Worm (Caenorhabditis elegans) whole organism, young adult: ENCODE results near the gene fbxa-99.
"Not testable (repeated sequence)": the region's sequence is repeated elsewhere in the genome, so short reads cannot be mapped to it uniquely, and the experiment has no call there.

Experiments
- F10E7.11 ChIP-seq: sonication (generic microtip); optimal IDR thresholded peaks from 2 replicates; lab custom pipeline; 2017; ENCODE audit warnings: mild to moderate bottlenecking, missing genetic modification characterization, moderate library complexity, missing compliant biosample characterization
- F23B12.7 ChIP-seq: sonication (generic microtip); optimal IDR thresholded peaks from 2 replicates; lab custom pipeline; 2017; ENCODE audit warnings: missing genetic modification characterization, mild to moderate bottlenecking, missing compliant biosample characterization, antibody characterized with exemption, moderate library complexity; ENCODE audit not compliant: insufficient read depth
- F57A8.1 ChIP-seq: fragments of 200-800 bp; sonication (Bioruptor generic); optimal IDR thresholded peaks from 2 replicates; lab custom pipeline; 2018; ENCODE audit warnings: mild to moderate bottlenecking, missing genetic modification characterization, moderate library complexity, missing compliant biosample characterization
- K12H6.12 ChIP-seq: fragments of 200-800 bp; sonication (Bioruptor generic); optimal IDR thresholded peaks from 2 replicates; lab custom pipeline; 2018; ENCODE audit warnings: mild to moderate bottlenecking, missing genetic modification characterization, missing compliant biosample characterization
- Y53F4B.3 ChIP-seq: fragments of 200-800 bp; sonication (Bioruptor generic); IDR thresholded peaks from 2 replicates; pipeline ENCODE4 v1.3.6; 2022; ENCODE audit warnings: missing genetic modification reagents, missing genetic modification characterization, missing compliant biosample characterization
- Y53G8AR.9 ChIP-seq: fragments of 200-800 bp; sonication (Bioruptor generic); conservative IDR thresholded peaks from 2 replicates; pipeline ENCODE4 v1.3.6; 2022; ENCODE audit warnings: missing genetic modification reagents, missing genetic modification characterization, missing compliant biosample characterization
- aptf-3 ChIP-seq: fragments of 200-800 bp; sonication (Bioruptor generic); IDR thresholded peaks from 2 replicates; pipeline ENCODE4 v1.3.6; 2022; ENCODE audit warnings: missing genetic modification characterization, missing compliant biosample characterization
- atf-7 ChIP-seq: sonication (generic microtip); optimal IDR thresholded peaks from 2 replicates; lab custom pipeline; 2017; ENCODE audit warnings: mild to moderate bottlenecking, missing genetic modification characterization, missing compliant biosample characterization
- attf-5 ChIP-seq: fragments of 200-800 bp; sonication (Bioruptor generic); optimal IDR thresholded peaks from 2 replicates; lab custom pipeline; 2018; ENCODE audit warnings: mild to moderate bottlenecking, missing genetic modification characterization, missing compliant biosample characterization
- attf-6 ChIP-seq: fragments of 200-800 bp; sonication (Bioruptor generic); IDR thresholded peaks from 2 replicates; pipeline ENCODE4 v1.3.6; 2022; ENCODE audit warnings: missing genetic modification reagents, missing genetic modification characterization, missing compliant biosample characterization
- bed-2 ChIP-seq: fragments of 200-800 bp; sonication (Bioruptor generic); IDR thresholded peaks from 2 replicates; pipeline ENCODE4 v1.3.6; 2022; ENCODE audit warnings: missing genetic modification reagents, missing genetic modification characterization, missing compliant biosample characterization
- cebp-2 ChIP-seq: fragments of 200-800 bp; sonication (Bioruptor generic); IDR thresholded peaks from 2 replicates; pipeline ENCODE4 v1.3.6; 2022; ENCODE audit warnings: missing genetic modification characterization, missing compliant biosample characterization
- dox-1 ChIP-seq: fragments of 200-800 bp; sonication (Bioruptor generic); IDR thresholded peaks from 2 replicates; pipeline ENCODE4 v1.3.6; 2022; ENCODE audit warnings: missing genetic modification reagents, missing genetic modification characterization, missing compliant biosample characterization
- efl-1 ChIP-seq: fragments of 150-350 bp; optimal IDR thresholded peaks from 2 replicates; lab custom pipeline; 2014; ENCODE audit warnings: missing biosample characterization, missing genetic modification reagents, missing genetic modification characterization
- egrh-3 ChIP-seq: fragments of 200-800 bp; sonication (Bioruptor generic); IDR thresholded peaks from 2 replicates; pipeline ENCODE4 v1.3.6; 2022; ENCODE audit warnings: missing genetic modification reagents, missing genetic modification characterization, missing compliant biosample characterization
- ets-4 ChIP-seq: fragments of 200-800 bp; sonication (Bioruptor generic); optimal IDR thresholded peaks from 2 replicates; lab custom pipeline; 2018; ENCODE audit warnings: mild to moderate bottlenecking, missing genetic modification characterization, missing compliant biosample characterization
- hlh-12 ChIP-seq: sonication (generic microtip); optimal IDR thresholded peaks from 2 replicates; lab custom pipeline; 2016; ENCODE audit warnings: missing genetic modification characterization, missing compliant biosample characterization
- hmg-1.2 ChIP-seq: fragments of 200-800 bp; sonication (Bioruptor generic); IDR thresholded peaks from 2 replicates; pipeline ENCODE4 v1.3.6; 2022; ENCODE audit warnings: missing genetic modification reagents, missing genetic modification characterization, missing compliant biosample characterization
- hsf-1 ChIP-seq: fragments of 200-800 bp; sonication (Bioruptor generic); IDR thresholded peaks from 2 replicates; pipeline ENCODE4 v1.3.6; 2022; ENCODE audit warnings: missing genetic modification reagents, missing genetic modification characterization, missing compliant biosample characterization
- let-607 ChIP-seq, 2 experiments: fragments of 200-800 bp in 1 of 2; sonication (Bioruptor generic) in 1 of 2; sonication (generic microtip) in 1 of 2; optimal IDR thresholded peaks; 2 replicates each; lab custom pipeline; 2016 to 2018; ENCODE audit warnings: mild to moderate bottlenecking in 2 of 2, missing compliant biosample characterization in 2 of 2, missing genetic modification characterization in 2 of 2, moderate library complexity in 2 of 2, missing genotype in 1 of 2
- lin-40 ChIP-seq: sonication (generic microtip); optimal IDR thresholded peaks from 2 replicates; lab custom pipeline; 2016; ENCODE audit warnings: missing genetic modification characterization, mild to moderate bottlenecking, missing compliant biosample characterization, missing genotype, missing genetic modification reagents
- lir-1 ChIP-seq: fragments of 200-800 bp; sonication (Bioruptor generic); conservative IDR thresholded peaks from 2 replicates; pipeline ENCODE4 v1.3.6; 2022; ENCODE audit warnings: missing genetic modification reagents, missing genetic modification characterization, missing compliant biosample characterization
- lsl-1 ChIP-seq: fragments of 200-800 bp; sonication (Bioruptor generic); optimal IDR thresholded peaks from 2 replicates; lab custom pipeline; 2018; ENCODE audit warnings: mild to moderate bottlenecking, missing genetic modification characterization, moderate library complexity, missing compliant biosample characterization
- lsy-27 ChIP-seq: sonication (generic microtip); optimal IDR thresholded peaks from 2 replicates; lab custom pipeline; 2017; ENCODE audit warnings: missing genetic modification characterization, mild to moderate bottlenecking, missing compliant biosample characterization, antibody characterized with exemption, missing genotype, borderline replicate concordance; ENCODE audit not compliant: insufficient read depth
- mel-28 ChIP-seq: sonication (generic microtip); optimal IDR thresholded peaks from 2 replicates; lab custom pipeline; 2016; ENCODE audit warnings: borderline replicate concordance, mild to moderate bottlenecking, missing genetic modification characterization, missing compliant biosample characterization
- nfya-1 ChIP-seq: sonication (generic microtip); optimal IDR thresholded peaks from 2 replicates; lab custom pipeline; 2017; ENCODE audit warnings: antibody characterized with exemption, missing compliant biosample characterization, missing genetic modification characterization, borderline replicate concordance; ENCODE audit not compliant: insufficient read depth
- nhr-80 ChIP-seq: sonication (generic microtip); optimal IDR thresholded peaks from 2 replicates; lab custom pipeline; 2016; ENCODE audit warnings: missing genetic modification characterization, missing compliant biosample characterization
- nhr-90 ChIP-seq: sonication (generic microtip); optimal IDR thresholded peaks from 2 replicates; lab custom pipeline; 2016; ENCODE audit warnings: missing genotype, mild to moderate bottlenecking, missing genetic modification characterization, missing compliant biosample characterization
- repo-1 ChIP-seq: sonication (generic microtip); optimal IDR thresholded peaks from 2 replicates; lab custom pipeline; 2017; ENCODE audit warnings: mild to moderate bottlenecking, missing genetic modification characterization, missing compliant biosample characterization
- sdz-38 ChIP-seq: sonication (generic microtip); optimal IDR thresholded peaks from 2 replicates; lab custom pipeline; 2016; ENCODE audit warnings: missing genotype, missing genetic modification characterization, missing compliant biosample characterization
- snpc-3.4 ChIP-seq: sonication (generic microtip); optimal IDR thresholded peaks from 2 replicates; lab custom pipeline; 2017; ENCODE audit warnings: missing genetic modification characterization, mild to moderate bottlenecking, missing compliant biosample characterization, antibody characterized with exemption, moderate library complexity, missing genotype, missing genetic modification reagents
- snpc-4 ChIP-seq, 5 experiments: fragments of 150-350 bp in 1 of 5; sonication (generic microtip) in 4 of 5; optimal IDR thresholded peaks; 2 replicates each; lab custom pipeline; 2014 to 2018; ENCODE audit warnings: missing genetic modification characterization in 5 of 5, missing biosample characterization in 3 of 5, antibody characterized with exemption in 2 of 5, mild to moderate bottlenecking in 2 of 5, missing compliant biosample characterization in 2 of 5, missing genotype in 2 of 5, moderate library complexity in 2 of 5, missing genetic modification reagents in 1 of 5
- somi-1 ChIP-seq: fragments of 200-800 bp; sonication (Bioruptor generic); optimal IDR thresholded peaks from 2 replicates; lab custom pipeline; 2018; ENCODE audit warnings: mild to moderate bottlenecking, missing genetic modification characterization, missing compliant biosample characterization
- tbp1 ChIP-seq: fragments of 200-800 bp; sonication (Bioruptor generic); optimal IDR thresholded peaks from 2 replicates; lab custom pipeline; 2018; ENCODE audit warnings: mild to moderate bottlenecking, missing genetic modification characterization, missing compliant biosample characterization
- unc-62 ChIP-seq: fragments of 150-350 bp; optimal IDR thresholded peaks from 2 replicates; lab custom pipeline; 2014; ENCODE audit warnings: missing biosample characterization, missing genetic modification reagents, missing genetic modification characterization
- xnd-1 ChIP-seq: sonication (generic microtip); optimal IDR thresholded peaks from 2 replicates; lab custom pipeline; 2016; ENCODE audit warnings: missing genotype, missing genetic modification reagents, missing genetic modification characterization, missing compliant biosample characterization
- ztf-26 ChIP-seq: sonication (generic microtip); optimal IDR thresholded peaks from 2 replicates; lab custom pipeline; 2017; ENCODE audit warnings: missing genetic modification characterization, missing compliant biosample characterization
- ztf-28 ChIP-seq: fragments of 200-800 bp; sonication (Bioruptor generic); IDR thresholded peaks from 2 replicates; pipeline ENCODE4 v1.3.6; 2022; ENCODE audit warnings: missing genetic modification reagents, missing genetic modification characterization, missing compliant biosample characterization

The fbxa-99 gene

DNA sequence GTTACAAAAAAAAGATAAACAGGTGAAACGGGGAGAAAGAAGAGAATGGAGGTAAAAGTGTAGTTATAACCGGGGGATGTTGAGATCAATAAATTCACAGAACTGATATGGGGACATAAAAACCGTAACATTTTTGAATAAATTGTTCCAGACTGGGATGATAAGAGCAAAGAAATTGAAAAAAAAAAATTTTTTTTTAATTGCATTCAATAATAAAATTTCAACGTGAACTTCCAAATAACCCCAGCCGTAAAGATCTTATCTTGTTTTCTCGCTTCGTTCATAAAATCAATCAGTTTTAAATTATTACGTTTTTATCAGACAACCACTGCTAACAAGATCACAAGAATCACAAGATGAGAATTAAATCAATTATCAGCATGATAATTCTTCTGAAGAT, 9.2 kb upstream of the fbxa-99 start, which contains the start of gene C06C6.7:
Gene C06C6.7, plus strand, starts transcription at position 301 of the 400 bp plus-strand sequence.
- TF ChIP-seq lir-1; tbp1 (GFP tag; lab: Kevin White, UChicago); hmg-1.2 (GFP tag; lab: Robert Waterston, UW): not testable (repeated sequence)
- TF ChIP-seq, all 124 proteins: peak for 0; not testable (repeated sequence) for 124

DNA sequence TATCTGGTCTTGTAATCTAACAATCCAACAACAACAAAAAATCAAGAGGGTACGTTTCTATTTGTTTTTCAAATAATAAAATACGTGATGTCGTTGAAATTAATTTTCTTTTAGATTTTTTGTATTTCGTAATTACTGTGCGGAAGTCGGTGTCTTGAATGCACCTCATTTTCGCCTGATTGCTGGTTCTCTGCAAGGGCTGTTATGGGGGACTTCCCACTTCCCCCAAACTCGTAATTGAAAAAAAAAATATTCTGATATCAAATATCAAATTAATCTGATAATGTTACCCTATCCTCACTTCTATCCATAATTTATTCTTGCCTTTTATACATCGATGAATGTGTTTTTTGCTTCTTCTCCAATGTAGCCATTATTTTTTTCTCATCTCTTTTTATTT, 5.4 kb upstream of the fbxa-99 start, which contains the start of gene F36G9.15:
Gene F36G9.15, minus strand, starts transcription at position 101 of the 400 bp plus-strand sequence.
- TF ChIP-seq Y53F4B.3 (GFP tag; lab: Robert Waterston, UW): no peak
- no peak for TF ChIP-seq aptf-3 (GFP tag; lab: Robert Waterston, UW)
- TF ChIP-seq lsy-27 (tag; lab: Kevin White, UChicago): no peak
- no peak for TF ChIP-seq nhr-90 (tag; lab: Kevin White, UChicago)
- TF ChIP-seq Y53G8AR.9 (GFP tag; lab: Robert Waterston, UW): no peak
- TF ChIP-seq bed-2 (GFP tag; lab: Robert Waterston, UW): no peak
- no peak for TF ChIP-seq xnd-1 (tag; lab: Kevin White, UChicago)

DNA sequence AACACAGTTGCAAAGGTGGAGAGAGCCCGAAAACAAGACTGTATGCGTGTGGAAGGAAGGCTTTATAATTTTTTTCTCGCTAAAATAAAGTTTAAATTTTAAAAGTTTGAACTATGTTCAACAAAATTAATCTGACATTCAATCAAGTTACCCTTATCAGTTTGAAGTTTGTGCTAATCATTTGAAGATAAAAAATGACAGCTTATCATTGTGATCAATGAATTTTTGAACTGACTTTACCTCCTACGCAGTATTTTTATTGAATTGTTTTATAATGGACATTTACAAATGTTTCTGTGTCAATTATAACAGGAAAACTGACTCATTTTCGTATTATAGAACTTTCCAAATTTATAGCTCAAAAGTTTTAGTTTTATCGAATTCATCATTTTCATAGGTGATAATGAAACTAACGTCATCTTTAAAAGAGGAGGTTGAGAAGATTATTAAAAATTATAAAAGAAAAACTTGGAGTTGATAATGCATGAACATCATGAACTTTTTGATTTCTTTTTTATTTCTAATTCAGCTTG, 4.4 kb downstream of the fbxa-99 start, which contains the start of gene oac-20:
Gene oac-20, plus strand, starts transcription at position 483 of the 533 bp plus-strand sequence.
- TF ChIP-seq dox-1 (GFP tag; lab: Robert Waterston, UW) (no peak; the same call in 1 of the 2 replicates), nfya-1 (tag; lab: Kevin White, UChicago) (no peak), lin-40 (tag; lab: Kevin White, UChicago) (no peak), unc-62 (GFP tag; lab: Kevin White, UChicago) (peak; percentile 95), somi-1 (GFP tag; lab: Kevin White, UChicago) (no peak), efl-1 (GFP tag; lab: Kevin White, UChicago) (no peak), atf-7 (peak; percentile 24), F23B12.7 (no peak), snpc-4 (GFP tag; optimal IDR thresholded peaks at IDR 0.05; lab: Kevin White, UChicago) (no peak), snpc-4 (tag; optimal IDR thresholded peaks at IDR 0.05; lab: Kevin White, UChicago) (no peak), egrh-3 (GFP tag; lab: Robert Waterston, UW) (no peak), hlh-12 (tag; lab: Kevin White, UChicago) (no peak), lir-1 (no peak), K12H6.12 (tag; lab: Kevin White, UChicago) (no peak), nhr-80 (tag; lab: Kevin White, UChicago) (peak; percentile 78)

DNA sequence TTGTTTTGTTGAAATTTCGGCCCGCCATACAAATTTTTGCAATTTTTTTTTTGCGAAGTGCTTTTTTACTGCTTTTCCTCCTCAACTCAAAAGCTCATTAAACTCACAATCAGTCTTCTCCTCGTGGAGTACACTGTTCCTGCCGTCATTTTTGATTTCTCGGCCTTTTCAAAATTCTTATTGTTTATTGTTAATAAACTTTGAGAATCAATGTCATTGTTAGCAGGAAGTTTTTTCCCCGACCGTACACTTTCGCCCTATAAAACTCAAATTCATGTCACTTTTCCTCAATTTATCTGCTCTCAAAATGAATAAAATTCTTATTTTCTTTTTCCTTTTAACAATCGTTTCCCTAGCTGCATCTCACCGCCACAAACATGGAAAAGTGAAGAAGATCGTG, 6.8 kb downstream of the fbxa-99 start, which contains the start of gene clec-232:
Gene clec-232, plus strand, starts transcription at position 301 of the 400 bp plus-strand sequence.
- no peak for TF ChIP-seq nhr-90 (tag; lab: Kevin White, UChicago)
- no peak for TF ChIP-seq snpc-3.4
- no peak for TF ChIP-seq attf-5
- TF ChIP-seq F57A8.1: no peak
- TF ChIP-seq ets-4: no peak
- TF ChIP-seq cebp-2 (GFP tag; lab: Robert Waterston, UW): no peak
- no peak for TF ChIP-seq efl-1 (GFP tag; lab: Kevin White, UChicago)
- no peak for TF ChIP-seq F10E7.11 (tag; lab: Kevin White, UChicago)
- no peak for TF ChIP-seq ztf-28 (GFP tag; lab: Robert Waterston, UW)
- no peak for TF ChIP-seq hsf-1
- TF ChIP-seq lsl-1 (GFP tag; lab: Kevin White, UChicago): no peak
- TF ChIP-seq attf-6 (GFP tag; lab: Robert Waterston, UW): no peak
- no peak for TF ChIP-seq sdz-38 (tag; lab: Kevin White, UChicago)
- TF ChIP-seq mel-28 (tag; lab: Kevin White, UChicago): no peak
- no peak for TF ChIP-seq ztf-26 (tag; lab: Kevin White, UChicago)
- no peak for TF ChIP-seq repo-1 (tag; lab: Kevin White, UChicago)
- no peak for TF ChIP-seq let-607 (tag; optimal IDR thresholded peaks at IDR 0.05; lab: Kevin White, UChicago)
